Fruit fly (Drosophila melanogaster): Measurements from ENCODE around the gene RASSF8.

Gene RASSF8

DNA sequence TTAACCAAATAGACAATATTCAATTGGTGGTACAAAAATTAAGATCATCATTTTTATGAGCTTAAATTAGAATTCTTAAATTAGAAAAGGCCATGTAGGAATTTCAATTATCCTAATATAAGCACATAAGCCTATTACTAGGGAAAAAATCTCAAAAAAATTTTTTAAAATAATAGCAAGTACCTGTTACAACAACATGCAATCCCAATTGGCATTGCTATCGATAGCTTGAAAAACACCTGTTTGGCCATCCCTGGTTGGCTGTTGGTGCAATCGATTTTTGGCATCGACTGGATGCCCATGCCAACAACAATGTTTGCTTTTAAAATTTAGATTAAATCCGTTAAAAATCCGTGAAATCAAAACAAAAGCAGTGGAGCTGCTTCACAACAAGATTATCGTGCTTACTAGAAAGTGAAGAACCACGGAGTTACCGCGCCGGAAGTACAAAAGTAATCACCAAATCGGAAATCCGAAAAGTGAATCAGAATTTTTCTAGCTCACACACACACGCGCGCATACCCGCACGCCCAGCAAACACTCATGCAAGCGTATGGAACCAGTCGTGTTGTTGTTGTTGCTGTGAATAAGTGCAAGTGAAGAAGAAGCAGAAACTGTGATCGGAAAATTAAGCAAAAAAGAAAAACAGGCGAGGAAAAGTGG, at the start of gene RASSF8:
RASSF8 (plus strand) TSS at position 265 of the 663 bp plus-strand sequence.
- TF ChIP-seq foxo (GFP tag; optimal IDR thresholded peaks at IDR 0.05), result peak in 1 of 2 experiments; percentile 48
- TF ChIP-seq sv (GFP tag; optimal IDR thresholded peaks at IDR 0.05), result peak; percentile 5
- no peak for TF ChIP-seq N (GFP tag; optimal IDR thresholded peaks at IDR 0.05)
- TF ChIP-seq fru (GFP tag; optimal IDR thresholded peaks at IDR 0.05), result peak; percentile 31
- TF ChIP-seq rgr (GFP tag; optimal IDR thresholded peaks at IDR 0.05), result no peak
- TF ChIP-seq ey (GFP tag; optimal IDR thresholded peaks at IDR 0.05), result peak; percentile 16
- no peak for TF ChIP-seq Abd-B (GFP tag; optimal IDR thresholded peaks at IDR 0.05)
- peak; percentile 40 for TF ChIP-seq Jra (GFP tag; optimal IDR thresholded peaks at IDR 0.05)
- TF ChIP-seq woc (GFP tag; optimal IDR thresholded peaks at IDR 0.05), result peak; percentile 75
- TF ChIP-seq HLH106 (tag; optimal IDR thresholded peaks at IDR 0.05), result peak; percentile 27
- no peak for TF ChIP-seq Hr78 (GFP tag; optimal IDR thresholded peaks at IDR 0.05)
- TF ChIP-seq Hr83 (GFP tag; optimal IDR thresholded peaks at IDR 0.05; ENCODE audit: poor library complexity, severe bottlenecking), result peak; percentile 48

DNA sequence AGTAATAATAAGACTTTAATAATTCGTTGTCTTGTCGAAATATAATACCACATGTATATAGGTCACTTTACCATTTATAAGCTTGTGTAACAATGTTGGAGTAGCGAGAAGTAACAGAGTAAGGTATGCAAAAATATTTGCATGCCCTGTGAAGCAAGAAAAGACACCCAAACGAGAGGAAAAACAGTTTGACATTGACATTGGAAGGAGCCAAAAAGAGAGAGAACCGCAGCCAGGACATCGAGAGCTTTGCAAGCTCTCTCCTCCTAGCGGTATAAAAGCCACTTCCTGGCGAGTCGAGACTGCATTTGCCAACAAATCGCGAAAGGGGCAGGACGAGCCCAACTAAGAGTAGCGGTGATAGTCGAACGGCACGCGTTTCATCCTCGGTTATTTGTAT, 48.2 kb upstream of the RASSF8 start, which contains the start of gene CG5079:
CG5079 (plus strand) TSS at position 301 of the 400 bp plus-strand sequence.
- TF ChIP-seq Hnf4 (GFP tag; optimal IDR thresholded peaks at IDR 0.05) (no peak), pan (optimal IDR thresholded peaks at IDR 0.05) (no peak), lola (GFP tag; optimal IDR thresholded peaks at IDR 0.05) (no peak), Rel (GFP tag; optimal IDR thresholded peaks at IDR 0.05) (no peak), Rel (tag; optimal IDR thresholded peaks at IDR 0.05) (no peak)

DNA sequence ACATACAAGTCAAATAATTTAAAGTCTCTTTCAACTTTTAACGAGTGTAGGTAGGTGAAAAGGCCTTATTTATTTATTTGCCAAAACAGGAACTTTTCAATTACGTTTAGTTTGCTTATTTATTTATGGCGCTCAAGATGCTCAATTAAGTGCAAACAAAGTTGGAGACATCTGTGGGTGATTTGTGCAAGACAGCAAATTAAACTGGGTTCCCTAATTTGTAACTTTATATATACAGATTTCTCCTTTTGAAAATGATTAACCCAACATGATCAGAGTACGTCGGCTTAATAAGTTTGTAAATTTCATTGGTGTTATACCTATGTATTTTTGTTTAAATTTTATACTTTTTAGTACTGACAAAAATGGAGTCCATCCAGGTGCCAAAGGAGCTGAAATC, 43.5 kb upstream of the RASSF8 start, which contains the start of gene CG5071:
CG5071 (plus strand) TSS at position 301 of the 400 bp plus-strand sequence.
- TF ChIP-seq lola (GFP tag; optimal IDR thresholded peaks at IDR 0.05) (no peak), Dif (GFP tag; optimal IDR thresholded peaks at IDR 0.05; ENCODE audit: partially characterized antibody) (no peak), Mio (GFP tag; optimal IDR thresholded peaks at IDR 0.05) (no peak), sv (GFP tag; optimal IDR thresholded peaks at IDR 0.05) (no peak), dmrt93B (GFP tag; optimal IDR thresholded peaks at IDR 0.05) (no peak), Abd-B (GFP tag; optimal IDR thresholded peaks at IDR 0.05) (no peak), ey (GFP tag; optimal IDR thresholded peaks at IDR 0.05) (no peak), Myc (optimal IDR thresholded peaks at IDR 0.05) (no peak), jim (GFP tag; optimal IDR thresholded peaks at IDR 0.05) (no peak), CG32264 (GFP tag; optimal IDR thresholded peaks at IDR 0.05) (no peak), foxo (GFP tag; optimal IDR thresholded peaks at IDR 0.05) (no peak), Sp1 (GFP tag; optimal IDR thresholded peaks at IDR 0.05) (no peak), Hnf4 (GFP tag; optimal IDR thresholded peaks at IDR 0.05) (no peak), tai (GFP tag; optimal IDR thresholded peaks at IDR 0.05) (no peak), Hr78 (GFP tag; optimal IDR thresholded peaks at IDR 0.05) (no peak), CrebA (GFP tag; optimal IDR thresholded peaks at IDR 0.05; ENCODE audit: borderline replicate concordance) (no peak)

dm6 chr3R:25623800-25624791, 37.5 kb upstream of the RASSF8 start, which contains the start of gene Npl4:
Gene Npl4 (minus strand): TSS chr3R:25624662.
- TF ChIP-seq Hnf4 (GFP tag; optimal IDR thresholded peaks at IDR 0.05) (peak; percentile 10), Dif (GFP tag; optimal IDR thresholded peaks at IDR 0.05; ENCODE audit: partially characterized antibody) (no peak), dmrt93B (GFP tag; optimal IDR thresholded peaks at IDR 0.05) (no peak), OdsH (GFP tag; optimal IDR thresholded peaks at IDR 0.05) (peak; percentile 31)

- TF ChIP-seq h (GFP tag; optimal IDR thresholded peaks at IDR 0.05) (peak; percentile 41), ey (GFP tag; optimal IDR thresholded peaks at IDR 0.05) (no peak), Abd-B (GFP tag; optimal IDR thresholded peaks at IDR 0.05) (no peak), CrebA (GFP tag; optimal IDR thresholded peaks at IDR 0.05; ENCODE audit: borderline replicate concordance) (no peak), Rel (GFP tag; optimal IDR thresholded peaks at IDR 0.05) (no peak), Rel (tag; optimal IDR thresholded peaks at IDR 0.05) (no peak), lola (GFP tag; optimal IDR thresholded peaks at IDR 0.05) (no peak), sv (GFP tag; optimal IDR thresholded peaks at IDR 0.05) (no peak), Vsx2 (GFP tag; optimal IDR thresholded peaks at IDR 0.05; ENCODE audit: partially characterized antibody) (no peak), Jra (GFP tag; optimal IDR thresholded peaks at IDR 0.05) (no peak), fru (GFP tag; optimal IDR thresholded peaks at IDR 0.05) (peak; percentile 47), Mio (GFP tag; optimal IDR thresholded peaks at IDR 0.05) (no peak), tai (GFP tag; optimal IDR thresholded peaks at IDR 0.05) (no peak), Hr78 (GFP tag; optimal IDR thresholded peaks at IDR 0.05) (no peak), Dif (GFP tag; optimal IDR thresholded peaks at IDR 0.05; ENCODE audit: partially characterized antibody) (no peak), dl (GFP tag; optimal IDR thresholded peaks at IDR 0.05; ENCODE audit: insufficient read depth in 1 of 2, partially characterized antibody in 2 of 2) (no peak)
Observed at dm6 chr3R:25625940-25626624, 35.5 kb upstream of the RASSF8 start.
